Fruit fly (Drosophila melanogaster) whole organism, adult: ENCODE results near the gene CG6683.

ENCODE experiments used
- kay ChIP-seq: fragments of 200-800 bp; sonication (Bioruptor generic); peaks from one replicate; lab custom pipeline; 2016; ENCODE audit warnings: missing biosample characterization, missing genetic modification characterization, borderline replicate concordance
- tj ChIP-seq: fragments of 200-800 bp; sonication (Bioruptor generic); optimal IDR thresholded peaks from 3 replicates; lab custom pipeline; 2017; ENCODE audit warnings: missing biosample characterization, mild to moderate bottlenecking, missing genetic modification characterization, moderate library complexity

DNA sequence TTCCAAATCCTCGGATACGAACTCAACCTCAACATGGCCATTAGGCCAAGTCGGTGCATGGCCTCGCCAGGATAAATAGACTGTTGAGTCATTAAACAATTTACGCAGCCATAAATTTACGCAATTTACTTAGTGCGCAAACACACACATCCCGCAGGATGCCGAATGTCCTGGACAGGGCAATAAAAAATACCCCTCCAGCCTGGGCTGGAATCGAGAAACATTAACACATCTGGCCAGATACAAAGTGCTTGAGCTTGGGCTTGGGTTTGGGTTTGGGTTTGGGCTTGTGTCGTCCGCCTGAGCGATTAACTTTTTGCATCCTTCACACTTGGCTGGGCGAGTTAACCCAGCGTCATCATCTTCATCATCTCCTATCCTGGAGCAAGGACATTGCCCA lies 26.9 kb upstream of the CG6683 start:
- no peak for TF ChIP-seq kay (GFP tag; lab: Kevin White, UChicago)
- no peak for TF ChIP-seq tj
